Fruit fly (Drosophila melanogaster) whole organism, embryonic: ENCODE measurements around the gene parvin.
A peak's percentile ranks its signal among the peaks of the same experiment; 100 is the strongest.

Experiments
- Ada2b ChIP-seq: fragments of 200-800 bp; sonication (Bioruptor generic); IDR thresholded peaks from 2 replicates; pipeline ENCODE4 v1.3.6; 2022; ENCODE audit warnings: missing biosample characterization, missing genetic modification characterization
- Awh ChIP-seq: fragments of 200-800 bp; sonication (Bioruptor generic); IDR thresholded peaks from 2 replicates; pipeline ENCODE4, ENCODE4 v1.3.6; 2022; ENCODE audit warnings: missing biosample characterization, missing genetic modification characterization
- Bgb ChIP-seq: fragments of 200-800 bp; sonication (Bioruptor generic); IDR thresholded peaks from 2 replicates; pipeline ENCODE4 v1.3.6; 2022; ENCODE audit warnings: missing biosample characterization, missing genetic modification characterization; ENCODE audit not compliant: partially characterized antibody
- Blimp-1 ChIP-seq: fragments of 200-800 bp; sonication (Bioruptor generic); optimal IDR thresholded peaks from 3 replicates; lab custom pipeline; 2018; ENCODE audit warnings: missing biosample characterization, missing genetic modification characterization, mild to moderate bottlenecking, moderate library complexity, missing genetic modification reagents
- CG10267 ChIP-seq: fragments of 200-800 bp; sonication (Bioruptor generic); optimal IDR thresholded peaks from 2 replicates; lab custom pipeline; 2018; ENCODE audit warnings: missing biosample characterization, mild to moderate bottlenecking, missing genetic modification characterization, moderate library complexity
- CG10654 ChIP-seq: fragments of 200-800 bp; sonication (Bioruptor generic); optimal IDR thresholded peaks from 2 replicates; lab custom pipeline; 2016; ENCODE audit warnings: missing biosample characterization, missing genetic modification characterization
- CG11093 ChIP-seq: fragments of 200-800 bp; sonication (Bioruptor generic); IDR thresholded peaks from 3 replicates; pipeline ENCODE4 v1.3.6; 2022; ENCODE audit warnings: missing biosample characterization, missing genetic modification characterization
- CG11456 ChIP-seq: fragments of 200-800 bp; sonication (Bioruptor generic); IDR thresholded peaks from 3 replicates; pipeline ENCODE4 v1.3.6; 2022; ENCODE audit warnings: missing biosample characterization, missing genetic modification characterization
- CG11696 ChIP-seq: fragments of 200-800 bp; sonication (Bioruptor generic); IDR thresholded peaks from 2 replicates; pipeline ENCODE4 v1.3.6; 2022; ENCODE audit warnings: missing biosample characterization, missing genetic modification characterization
- CG12391 ChIP-seq: fragments of 200-800 bp; sonication (Bioruptor generic); optimal IDR thresholded peaks from 3 replicates; lab custom pipeline; 2018; ENCODE audit warnings: missing biosample characterization, mild to moderate bottlenecking, missing genetic modification characterization, moderate library complexity
- CG12769 ChIP-seq: fragments of 200-800 bp; sonication (Bioruptor generic); optimal IDR thresholded peaks from 2 replicates; lab custom pipeline; 2019; ENCODE audit warnings: missing biosample characterization, mild to moderate bottlenecking, missing genetic modification characterization, moderate library complexity
- CG13287 ChIP-seq: fragments of 200-800 bp; sonication (Bioruptor generic); IDR thresholded peaks from 2 replicates; pipeline ENCODE4 v1.3.6; 2022; ENCODE audit warnings: missing biosample characterization, missing genetic modification characterization; ENCODE audit not compliant: partially characterized antibody
- CG14965 ChIP-seq: fragments of 200-800 bp; sonication (Bioruptor generic); optimal IDR thresholded peaks from 2 replicates; lab custom pipeline; 2016; ENCODE audit warnings: missing biosample characterization, missing genetic modification characterization, borderline replicate concordance
- CG15479 ChIP-seq: fragments of 200-800 bp; sonication (Bioruptor generic); optimal IDR thresholded peaks from 3 replicates; lab custom pipeline; 2019; ENCODE audit warnings: missing biosample characterization, mild to moderate bottlenecking, missing genetic modification characterization, moderate library complexity
- CG16863 ChIP-seq: fragments of 200-800 bp; sonication (Bioruptor generic); optimal IDR thresholded peaks from 3 replicates; lab custom pipeline; 2016; ENCODE audit warnings: missing biosample characterization, missing genetic modification characterization
- CG17568 ChIP-seq: fragments of 200-800 bp; sonication (Bioruptor generic); optimal IDR thresholded peaks from 2 replicates; lab custom pipeline; 2018; ENCODE audit warnings: missing biosample characterization, mild to moderate bottlenecking, missing genetic modification characterization, moderate library complexity
- CG17829 ChIP-seq: fragments of 200-800 bp; optimal IDR thresholded peaks from 2 replicates; lab custom pipeline; 2019; ENCODE audit warnings: missing biosample characterization, mild to moderate bottlenecking, missing genetic modification characterization, moderate library complexity
- CG1792 ChIP-seq: fragments of 200-800 bp; sonication (Bioruptor generic); optimal IDR thresholded peaks from 2 replicates; lab custom pipeline; 2016; ENCODE audit warnings: missing biosample characterization, missing genetic modification characterization
- CG2202 ChIP-seq: fragments of 200-800 bp; sonication (Bioruptor generic); optimal IDR thresholded peaks from 2 replicates; lab custom pipeline; 2018; ENCODE audit warnings: missing biosample characterization, mild to moderate bottlenecking, missing genetic modification characterization
- CG31441 ChIP-seq: fragments of 200-800 bp; sonication (Bioruptor generic); IDR thresholded peaks from 2 replicates; pipeline ENCODE4 v1.3.6; 2022; ENCODE audit warnings: missing biosample characterization, missing genetic modification characterization
- CG4360 ChIP-seq: fragments of 200-800 bp; sonication (Bioruptor generic); IDR thresholded peaks from 2 replicates; pipeline ENCODE4 v1.3.6; 2022; ENCODE audit warnings: missing biosample characterization, missing genetic modification characterization
- CG7928 ChIP-seq: fragments of 200-800 bp; sonication (Bioruptor generic); optimal IDR thresholded peaks from 2 replicates; lab custom pipeline; 2017; ENCODE audit warnings: missing biosample characterization, mild to moderate bottlenecking, missing genetic modification characterization
- CG8290 ChIP-seq, 3 experiments: fragments of 200-800 bp; sonication (Bioruptor generic); optimal IDR thresholded peaks; 2 replicates each; lab custom pipeline; 2016 to 2019; ENCODE audit warnings: missing biosample characterization in 3 of 3, missing genetic modification characterization in 3 of 3, mild to moderate bottlenecking in 2 of 3, moderate library complexity in 1 of 3
- CG8765 ChIP-seq: fragments of 200-800 bp; sonication (Bioruptor generic); IDR thresholded peaks from 2 replicates; pipeline ENCODE4 v1.3.6; 2022; ENCODE audit warnings: missing biosample characterization, missing genetic modification characterization
- D19A ChIP-seq: fragments of 200-800 bp; optimal IDR thresholded peaks from 3 replicates; lab custom pipeline; 2019; ENCODE audit warnings: missing biosample characterization, mild to moderate bottlenecking, missing genetic modification characterization, moderate library complexity
- Hand ChIP-seq: fragments of 200-800 bp; sonication (Bioruptor generic); optimal IDR thresholded peaks from 2 replicates; lab custom pipeline; 2017; ENCODE audit warnings: mild to moderate bottlenecking, missing biosample characterization, missing genetic modification reagents, missing genetic modification characterization
- Hr51 ChIP-seq, 2 experiments: fragments of 200-800 bp; sonication (Bioruptor generic); optimal IDR thresholded peaks; 2 replicates in 1 of 2; 3 replicates in 1 of 2; lab custom pipeline; 2016 to 2018; ENCODE audit warnings: missing biosample characterization in 2 of 2, missing genetic modification characterization in 2 of 2, mild to moderate bottlenecking in 1 of 2, moderate library complexity in 1 of 2
- NC2α ChIP-seq: fragments of 200-800 bp; sonication (Bioruptor generic); optimal IDR thresholded peaks from 2 replicates; lab custom pipeline; 2016; ENCODE audit warnings: missing biosample characterization, missing genetic modification characterization
- Oli ChIP-seq: fragments of 200-800 bp; sonication (Bioruptor generic); optimal IDR thresholded peaks from 2 replicates; lab custom pipeline; 2018; ENCODE audit warnings: missing biosample characterization, mild to moderate bottlenecking, missing genetic modification characterization, moderate library complexity
- PHDP ChIP-seq: fragments of 200-800 bp; sonication (Bioruptor generic); optimal IDR thresholded peaks from 3 replicates; lab custom pipeline; 2018; ENCODE audit warnings: missing biosample characterization, mild to moderate bottlenecking, missing genetic modification characterization, moderate library complexity
- Sry-δ ChIP-seq: fragments of 200-800 bp; sonication (Bioruptor generic); optimal IDR thresholded peaks from 2 replicates; lab custom pipeline; 2016; ENCODE audit warnings: missing biosample characterization, missing genetic modification characterization
- Xrp1 ChIP-seq: fragments of 200-800 bp; sonication (Bioruptor generic); IDR thresholded peaks from 2 replicates; pipeline ENCODE4 v1.3.6; 2022; ENCODE audit warnings: missing biosample characterization, missing genetic modification characterization
- ab ChIP-seq: fragments of 200-800 bp; sonication (Bioruptor generic); optimal IDR thresholded peaks from 2 replicates; lab custom pipeline; 2016; ENCODE audit warnings: missing biosample characterization, missing genetic modification characterization
- bab2 ChIP-seq: fragments of 200-800 bp; sonication (Bioruptor generic); optimal IDR thresholded peaks from 2 replicates; lab custom pipeline; 2016; ENCODE audit warnings: missing biosample characterization, missing genetic modification characterization
- chm ChIP-seq: fragments of 200-800 bp; sonication (Bioruptor generic); IDR thresholded peaks from 2 replicates; pipeline ENCODE4 v1.3.6; 2022; ENCODE audit warnings: missing biosample characterization, missing genetic modification characterization
- dpn ChIP-seq, 2 experiments: fragments of 200-800 bp; sonication (Bioruptor generic); optimal IDR thresholded peaks; 3 replicates each; lab custom pipeline; 2016; ENCODE audit warnings: missing biosample characterization in 2 of 2, missing genetic modification characterization in 2 of 2
- grau ChIP-seq: fragments of 200-800 bp; optimal IDR thresholded peaks from 3 replicates; lab custom pipeline; 2019; ENCODE audit warnings: missing biosample characterization, mild to moderate bottlenecking, missing genetic modification characterization, moderate library complexity
- hb ChIP-seq: fragments of 200-800 bp; sonication (Bioruptor generic); IDR thresholded peaks from 3 replicates; pipeline ENCODE4 v1.3.6; 2022; ENCODE audit warnings: missing biosample characterization, missing genetic modification characterization; ENCODE audit not compliant: partially characterized antibody
- lmd ChIP-seq: fragments of 200-800 bp; sonication (Bioruptor generic); IDR thresholded peaks from 2 replicates; pipeline ENCODE4 v1.3.6; 2022; ENCODE audit warnings: missing biosample characterization, missing genetic modification characterization
- lov ChIP-seq, 2 experiments: fragments of 200-800 bp in 1 of 2; fragments of >200 bp in 1 of 2; sonication (Bioruptor generic) in 1 of 2; IDR thresholded peaks in 1 of 2; optimal IDR thresholded peaks in 1 of 2; 2 replicates in 1 of 2; 3 replicates in 1 of 2; pipeline versions ENCODE4 v1.3.6 to Lab custom; 2017 to 2022; ENCODE audit warnings: missing biosample characterization in 1 of 2, missing genetic modification characterization in 1 of 2
- phol ChIP-seq: fragments of 200-800 bp; sonication (Bioruptor generic); optimal IDR thresholded peaks from 3 replicates; lab custom pipeline; 2018; ENCODE audit warnings: missing biosample characterization, mild to moderate bottlenecking, missing genetic modification characterization, moderate library complexity
- shn ChIP-seq: fragments of 200-800 bp; sonication (Bioruptor generic); optimal IDR thresholded peaks from 3 replicates; lab custom pipeline; 2016; ENCODE audit warnings: missing biosample characterization, missing genetic modification characterization
- slp2 ChIP-seq: fragments of 200-800 bp; sonication (Bioruptor generic); optimal IDR thresholded peaks from 2 replicates; lab custom pipeline; 2016; ENCODE audit warnings: missing biosample characterization, missing genetic modification characterization
- ssp ChIP-seq: fragments of 200-800 bp; sonication (Bioruptor generic); IDR thresholded peaks from 2 replicates; pipeline ENCODE4 v1.3.6; 2022; ENCODE audit warnings: missing biosample characterization, missing genetic modification characterization
- toy ChIP-seq: fragments of 200-800 bp; sonication (Bioruptor generic); IDR thresholded peaks from 2 replicates; pipeline ENCODE4 v1.3.6; 2022; ENCODE audit warnings: missing biosample characterization, missing genetic modification characterization
- ttk ChIP-seq: fragments of 200-800 bp; sonication (Bioruptor generic); IDR thresholded peaks from 2 replicates; pipeline ENCODE4 v2.1.2; 2022; ENCODE audit warnings: missing biosample characterization, missing genetic modification characterization
- usp ChIP-seq: fragments of >200 bp; optimal IDR thresholded peaks from 2 replicates; lab custom pipeline; 2017; ENCODE audit warnings: missing biosample characterization, missing genetic modification characterization
- zen ChIP-seq: fragments of 200-800 bp; sonication (Bioruptor generic); optimal IDR thresholded peaks from 3 replicates; lab custom pipeline; 2018; ENCODE audit warnings: missing biosample characterization, mild to moderate bottlenecking, missing genetic modification characterization, moderate library complexity

Gene parvin

dm6 chrX:19769821-19770519 is 24.1 kb downstream of the parvin start (continued):
- TF ChIP-seq PHDP (tag; lab: Kevin White, UChicago), result peak; percentile 28
- peak; percentile 6 for TF ChIP-seq CG10654 (GFP tag; lab: Kevin White, UChicago)
- no peak for TF ChIP-seq Hr51 (GFP tag; optimal IDR thresholded peaks at IDR 0.05; lab: Kevin White, UChicago)
- no peak for TF ChIP-seq CG17568 (GFP tag; lab: Kevin White, UChicago)
- TF ChIP-seq lmd (GFP tag; lab: Robert Waterston, UW), result 0 out of 2 replicates have a peak, but pooled peaks have one; percentile 37
- no peak for TF ChIP-seq toy (GFP tag; lab: Robert Waterston, UW)
- no peak for TF ChIP-seq ttk (GFP tag; lab: Robert Waterston, UW)
- no peak for TF ChIP-seq Awh (GFP tag; lab: Robert Waterston, UW)
- TF ChIP-seq CG17829 (tag; lab: Kevin White, UChicago), result peak; percentile 61
- TF ChIP-seq Hand (GFP tag; lab: Kevin White, UChicago), result no peak
- no peak for TF ChIP-seq CG11696 (GFP tag; lab: Robert Waterston, UW)
- TF ChIP-seq Ada2b, result peak; percentile 33; the same call in 1 of the 2 replicates
- peak; percentile 88 for TF ChIP-seq Xrp1
- TF ChIP-seq CG8290 (GFP tag; optimal IDR thresholded peaks at IDR 0.05; lab: Kevin White, UChicago), result no peak
- TF ChIP-seq CG8290 (tag; optimal IDR thresholded peaks at IDR 0.05; lab: Kevin White, UChicago), result no peak
- no peak for TF ChIP-seq CG1792 (GFP tag; lab: Kevin White, UChicago)
- TF ChIP-seq phol (tag; lab: Kevin White, UChicago), result peak; percentile 67
- no peak for TF ChIP-seq lov (optimal IDR thresholded peaks at IDR 0.05; lab: Kevin White, UChicago)
- TF ChIP-seq lov (GFP tag; IDR thresholded peaks at IDR 0.05; lab: Robert Waterston, UW), result no peak
- no peak for TF ChIP-seq CG8765 (GFP tag; lab: Robert Waterston, UW)
- peak; percentile 58 for TF ChIP-seq CG12391 (tag; lab: Kevin White, UChicago)
- TF ChIP-seq Sry-δ (GFP tag; lab: Kevin White, UChicago), result no peak
- TF ChIP-seq CG12769, result no peak
- 0 out of 2 replicates have a peak, but pooled peaks have one; percentile 18 for TF ChIP-seq ssp (GFP tag; lab: Robert Waterston, UW)
- peak; percentile 37 for TF ChIP-seq grau (tag; lab: Kevin White, UChicago)
- no peak for TF ChIP-seq hb
- peak; percentile 15 for TF ChIP-seq NC2α (GFP tag; lab: Kevin White, UChicago)
- TF ChIP-seq D19A, result peak; percentile 46
- no peak for TF ChIP-seq ab (GFP tag; lab: Kevin White, UChicago)
- no peak for TF ChIP-seq CG15479 (GFP tag; lab: Kevin White, UChicago)
- peak; percentile 68; the same call in 1 of the 2 replicates for TF ChIP-seq chm (GFP tag; lab: Robert Waterston, UW)
- no peak for TF ChIP-seq usp (GFP tag; lab: Kevin White, UChicago)
- TF ChIP-seq Bgb (GFP tag; lab: Robert Waterston, UW), result no peak
- TF ChIP-seq Blimp-1 (GFP tag; lab: Kevin White, UChicago), result peak; percentile 46
- peak; percentile 40 for TF ChIP-seq bab2 (GFP tag; lab: Kevin White, UChicago)
- TF ChIP-seq CG16863, result peak; percentile 42
- TF ChIP-seq CG11093 (GFP tag; lab: Robert Waterston, UW), result no peak
- TF ChIP-seq CG10267, result peak; percentile 64
- no peak for TF ChIP-seq CG7928 (GFP tag; lab: Kevin White, UChicago)
- peak; percentile 42 for TF ChIP-seq Oli (tag; lab: Kevin White, UChicago)
- peak; percentile 42 for TF ChIP-seq CG2202 (tag; lab: Kevin White, UChicago)
- no peak for TF ChIP-seq CG13287
- TF ChIP-seq slp2 (GFP tag; lab: Kevin White, UChicago), result peak; percentile 35
- no peak for TF ChIP-seq CG14965 (GFP tag; lab: Kevin White, UChicago)
- no peak for TF ChIP-seq CG11456
- TF ChIP-seq CG4360, result peak; percentile 86
- peak; percentile 77 for TF ChIP-seq zen (tag; lab: Kevin White, UChicago)
- TF ChIP-seq dpn (GFP tag; optimal IDR thresholded peaks at IDR 0.05; lab: Kevin White, UChicago), result peak; percentile 5 to 42
- TF ChIP-seq CG31441 (GFP tag; lab: Robert Waterston, UW), result peak; percentile 54
- TF ChIP-seq shn (GFP tag; lab: Kevin White, UChicago), result peak; percentile 23
